Fruit fly (Drosophila melanogaster): Measurements from ENCODE around the gene Fgop2.

Gene Fgop2

dm6 chr2L:6916345-6916744 is 28.7 kb downstream of the Fgop2 start, which contains the start of gene CG32829:
Gene CG32829, minus strand, starts transcription at chr2L:6916445.
- TF ChIP-seq insv (optimal IDR thresholded peaks at IDR 0.05), result no peak

dm6 chr2L:6913964-6914363 is 31.1 kb downstream of the Fgop2 start, which contains the start of gene Wee1:
Gene Wee1, minus strand, starts transcription at chr2L:6914138.
- TF ChIP-seq ttk (optimal IDR thresholded peaks at IDR 0.05) (no peak), psq (optimal IDR thresholded peaks at IDR 0.05) (no peak), Sin3A (optimal IDR thresholded peaks at IDR 0.05) (no peak), Myc (optimal IDR thresholded peaks at IDR 0.05) (no peak)

- no peak for TF ChIP-seq Sin3A (optimal IDR thresholded peaks at IDR 0.05)
- TF ChIP-seq h (optimal IDR thresholded peaks at IDR 0.05), result no peak
- TF ChIP-seq insv (optimal IDR thresholded peaks at IDR 0.05), result no peak
- TF ChIP-seq ttk (optimal IDR thresholded peaks at IDR 0.05), result no peak
- TF ChIP-seq psq (optimal IDR thresholded peaks at IDR 0.05), result no peak
- no peak for TF ChIP-seq Myc (optimal IDR thresholded peaks at IDR 0.05)
Measured at dm6 chr2L:6907761-6908160, 37.3 kb downstream of the Fgop2 start, which contains the start of the genes Polr1F and Rat1. Gene Polr1F, minus strand, starts transcription at chr2L:6907844. Gene Rat1, plus strand, starts transcription at chr2L:6908083.
